Worm (Caenorhabditis elegans) whole organism, L3 larva: Measurements from ENCODE around the gene wrm-1.

Experiments used
- R02D3.7 ChIP-seq: fragments of 150-350 bp; optimal IDR thresholded peaks from 2 replicates; lab custom pipeline; 2014; ENCODE audit warnings: missing biosample characterization, missing genetic modification characterization
- ZK546.5 ChIP-seq: sonication (generic microtip); optimal IDR thresholded peaks from 2 replicates; lab custom pipeline; 2017; ENCODE audit warnings: missing biosample characterization, missing genetic modification characterization
- aly-2 ChIP-seq: fragments of 150-350 bp; optimal IDR thresholded peaks from 2 replicates; lab custom pipeline; 2014; ENCODE audit warnings: missing biosample characterization, missing genetic modification characterization
- ama-1 ChIP-seq: fragments of 150-350 bp; optimal IDR thresholded peaks from 2 replicates; lab custom pipeline; 2018
- ceh-28 ChIP-seq: fragments of 150-350 bp; optimal IDR thresholded peaks from 2 replicates; lab custom pipeline; 2014; ENCODE audit warnings: missing biosample characterization, missing genetic modification reagents, missing genetic modification characterization
- ceh-82 ChIP-seq: fragments of 150-350 bp; optimal IDR thresholded peaks from 2 replicates; lab custom pipeline; 2014; ENCODE audit warnings: missing biosample characterization, missing genetic modification characterization
- ceh-9 ChIP-seq: sonication (generic microtip); optimal IDR thresholded peaks from 2 replicates; lab custom pipeline; 2018; ENCODE audit warnings: missing biosample characterization, missing genetic modification characterization
- daf-12 ChIP-seq: fragments of 150-350 bp; optimal IDR thresholded peaks from 2 replicates; lab custom pipeline; 2014; ENCODE audit warnings: missing biosample characterization, missing genetic modification reagents, missing genetic modification characterization
- egl-27 ChIP-seq: sonication (generic microtip); optimal IDR thresholded peaks from 4 replicates; lab custom pipeline; 2017; ENCODE audit warnings: missing biosample characterization, missing genetic modification reagents, missing genetic modification characterization
- egl-5 ChIP-seq: fragments of 150-350 bp; optimal IDR thresholded peaks from 2 replicates; lab custom pipeline; 2017; ENCODE audit warnings: missing biosample characterization, missing genetic modification reagents, missing genetic modification characterization, inconsistent platforms
- elt-2 ChIP-seq: sonication (generic microtip); optimal IDR thresholded peaks from 2 replicates; lab custom pipeline; 2016; ENCODE audit warnings: missing genetic modification reagents, mild to moderate bottlenecking, missing genetic modification characterization, missing compliant biosample characterization
- elt-3 ChIP-seq, 3 experiments: fragments of 150-350 bp in 1 of 3; sonication (generic microtip) in 2 of 3; optimal IDR thresholded peaks; 2 replicates in 2 of 3; 4 replicates in 1 of 3; lab custom pipeline; 2014 to 2017; ENCODE audit warnings: missing biosample characterization in 3 of 3, missing genetic modification characterization in 3 of 3
- eor-1 ChIP-seq, 2 experiments: fragments of 150-350 bp; optimal IDR thresholded peaks; 2 replicates each; lab custom pipeline; 2014 to 2018; ENCODE audit warnings: missing biosample characterization in 2 of 2, missing genetic modification characterization in 2 of 2
- fkh-10 ChIP-seq: sonication (generic microtip); optimal IDR thresholded peaks from 2 replicates; lab custom pipeline; 2017; ENCODE audit warnings: missing biosample characterization, missing genetic modification reagents, missing genetic modification characterization
- fkh-2 ChIP-seq: fragments of 150-350 bp; optimal IDR thresholded peaks from 2 replicates; lab custom pipeline; 2014; ENCODE audit warnings: missing biosample characterization, missing genetic modification reagents, missing genetic modification characterization
- fos-1 ChIP-seq: fragments of 150-350 bp; optimal IDR thresholded peaks from 2 replicates; lab custom pipeline; 2014; ENCODE audit warnings: missing biosample characterization, missing genetic modification characterization
- hmg-11 ChIP-seq: sonication (generic microtip); optimal IDR thresholded peaks from 2 replicates; lab custom pipeline; 2016; ENCODE audit warnings: missing genetic modification characterization, missing compliant biosample characterization
- lin-15B ChIP-seq: fragments of 150-350 bp; optimal IDR thresholded peaks from 2 replicates; lab custom pipeline; 2014; ENCODE audit warnings: missing biosample characterization, missing genetic modification characterization
- lin-39 ChIP-seq: fragments of 150-350 bp; optimal IDR thresholded peaks from 2 replicates; lab custom pipeline; 2018; ENCODE audit warnings: missing biosample characterization, missing genetic modification reagents, missing genetic modification characterization
- lsy-12 ChIP-seq: sonication (generic microtip); optimal IDR thresholded peaks from 2 replicates; lab custom pipeline; 2016; ENCODE audit warnings: mild to moderate bottlenecking, missing genetic modification characterization, missing compliant biosample characterization
- mdl-1 ChIP-seq: fragments of 150-350 bp; optimal IDR thresholded peaks from 2 replicates; lab custom pipeline; 2014; ENCODE audit warnings: missing biosample characterization, missing genetic modification characterization
- mml-1 ChIP-seq: fragments of 150-350 bp; sonication (generic microtip); optimal IDR thresholded peaks from 3 replicates; lab custom pipeline; 2014; ENCODE audit warnings: missing biosample characterization, missing genetic modification characterization
- nfya-1 ChIP-seq: sonication (generic microtip); optimal IDR thresholded peaks from 2 replicates; lab custom pipeline; 2017; ENCODE audit warnings: missing genetic modification characterization, mild to moderate bottlenecking, missing compliant biosample characterization, antibody characterized with exemption, moderate library complexity; ENCODE audit not compliant: insufficient read depth
- nhr-23 ChIP-seq: fragments of 150-350 bp; optimal IDR thresholded peaks from 2 replicates; lab custom pipeline; 2014; ENCODE audit warnings: missing biosample characterization, missing genetic modification reagents, missing genetic modification characterization
- nhr-237 ChIP-seq: fragments of 150-350 bp; optimal IDR thresholded peaks from 2 replicates; lab custom pipeline; 2014; ENCODE audit warnings: missing biosample characterization, missing genetic modification characterization
- nhr-25 ChIP-seq: sonication (generic microtip); optimal IDR thresholded peaks from 2 replicates; lab custom pipeline; 2017; ENCODE audit warnings: missing biosample characterization, missing genetic modification characterization
- nhr-28 ChIP-seq: fragments of 150-350 bp; optimal IDR thresholded peaks from 2 replicates; lab custom pipeline; 2014; ENCODE audit warnings: missing biosample characterization, missing genetic modification characterization
- nhr-43 ChIP-seq: sonication (generic microtip); optimal IDR thresholded peaks from 2 replicates; lab custom pipeline; 2016; ENCODE audit warnings: mild to moderate bottlenecking, missing genetic modification characterization, missing compliant biosample characterization; ENCODE audit not compliant: poor library complexity, severe bottlenecking
- nhr-67 ChIP-seq: fragments of 150-350 bp; optimal IDR thresholded peaks from 2 replicates; lab custom pipeline; 2014; ENCODE audit warnings: missing biosample characterization, missing genetic modification characterization
- nhr-76 ChIP-seq: fragments of 150-350 bp; sonication (generic microtip); optimal IDR thresholded peaks from 5 replicates; lab custom pipeline; 2014; ENCODE audit warnings: missing biosample characterization, missing genetic modification characterization
- nhr-77 ChIP-seq: fragments of 150-350 bp; optimal IDR thresholded peaks from 2 replicates; lab custom pipeline; 2014; ENCODE audit warnings: missing biosample characterization, missing genetic modification characterization
- pha-4 ChIP-seq: fragments of 150-350 bp; optimal IDR thresholded peaks from 2 replicates; lab custom pipeline; 2014; ENCODE audit warnings: missing biosample characterization, missing genetic modification reagents, missing genetic modification characterization
- pqm-1 ChIP-seq: fragments of 150-350 bp; optimal IDR thresholded peaks from 2 replicates; lab custom pipeline; 2017; ENCODE audit warnings: missing biosample characterization, missing genetic modification characterization, inconsistent platforms
- sea-2 ChIP-seq: fragments of 150-350 bp; sonication (generic microtip); optimal IDR thresholded peaks from 4 replicates; lab custom pipeline; 2014; ENCODE audit warnings: missing biosample characterization, missing genetic modification reagents, missing genetic modification characterization
- skn-1 ChIP-seq: fragments of 150-350 bp; optimal IDR thresholded peaks from 2 replicates; lab custom pipeline; 2014; ENCODE audit warnings: missing biosample characterization, missing genetic modification characterization
- tbx-2 ChIP-seq: sonication (generic microtip); optimal IDR thresholded peaks from 2 replicates; lab custom pipeline; 2016; ENCODE audit warnings: mild to moderate bottlenecking, missing genetic modification characterization, missing compliant biosample characterization
- unc-62 ChIP-seq: fragments of 150-350 bp; sonication (generic microtip); optimal IDR thresholded peaks from 4 replicates; lab custom pipeline; 2014; ENCODE audit warnings: missing biosample characterization, missing genetic modification reagents, missing genetic modification characterization
- zag-1 ChIP-seq: fragments of 150-350 bp; optimal IDR thresholded peaks from 2 replicates; lab custom pipeline; 2014; ENCODE audit warnings: missing biosample characterization, missing genetic modification characterization
- ztf-11 ChIP-seq: fragments of 150-350 bp; optimal IDR thresholded peaks from 2 replicates; lab custom pipeline; 2014; ENCODE audit warnings: missing biosample characterization, missing genetic modification characterization
- ztf-4 ChIP-seq: fragments of 150-350 bp; optimal IDR thresholded peaks from 2 replicates; lab custom pipeline; 2014; ENCODE audit warnings: missing biosample characterization, missing genetic modification characterization

Gene wrm-1

ce11 chrIII:5711242-5711641 is 11.4 kb upstream of the wrm-1 start, which contains the start of gene rbm-26:
Gene rbm-26, plus strand, starts transcription at chrIII:5711542.
- TF ChIP-seq ama-1 (lab: Kevin White, UChicago), result no peak
- TF ChIP-seq pha-4 (tag; lab: Kevin White, UChicago), result peak; percentile 8
- no peak for TF ChIP-seq elt-2
- no peak for TF ChIP-seq elt-3 (tag; optimal IDR thresholded peaks at IDR 0.05; lab: Kevin White, UChicago)
- no peak for TF ChIP-seq mdl-1
- no peak for TF ChIP-seq nhr-43 (tag; lab: Kevin White, UChicago)
- TF ChIP-seq, all 47 proteins: peak for 1

- TF ChIP-seq sea-2 (GFP tag; lab: Kevin White, UChicago), result no peak
- no peak for TF ChIP-seq hmg-11 (tag; lab: Kevin White, UChicago)
- no peak for TF ChIP-seq mml-1 (tag; lab: Kevin White, UChicago)
- TF ChIP-seq daf-12 (tag; lab: Kevin White, UChicago), result no peak
- TF ChIP-seq nhr-25 (tag; lab: Kevin White, UChicago), result no peak
- TF ChIP-seq zag-1, result no peak
- no peak for TF ChIP-seq nhr-76 (tag; lab: Kevin White, UChicago)
- TF ChIP-seq ceh-82, result no peak
- TF ChIP-seq lsy-12 (tag; lab: Kevin White, UChicago), result no peak
- no peak for TF ChIP-seq ZK546.5
- TF ChIP-seq lin-39 (tag; lab: Kevin White, UChicago), result no peak
- no peak for TF ChIP-seq egl-27 (tag; lab: Kevin White, UChicago)
- TF ChIP-seq skn-1 (tag; lab: Kevin White, UChicago), result no peak
These were observed 10.6 kb upstream of the wrm-1 start for ce11 chrIII:5711881-5712643.

- TF ChIP-seq nhr-67 (tag; lab: Kevin White, UChicago) (no peak), elt-2 (peak; percentile 17), nhr-77 (tag; lab: Kevin White, UChicago) (peak; percentile 54)
These were observed 8.2 kb upstream of the wrm-1 start, which contains the start of gene arf-1 for ce11 chrIII:5714230-5714983. Gene arf-1, plus strand, starts transcription at chrIII:5714886.

ce11 chrIII:5714984-5715454 is 7.6 kb upstream of the wrm-1 start:
- peak; percentile 55 for TF ChIP-seq ztf-4 (tag; lab: Kevin White, UChicago)
- TF ChIP-seq nhr-76 (tag; lab: Kevin White, UChicago), result no peak
- peak; percentile 59 for TF ChIP-seq ama-1 (lab: Kevin White, UChicago)
- no peak for TF ChIP-seq tbx-2 (tag; lab: Kevin White, UChicago)
- TF ChIP-seq nhr-43 (tag; lab: Kevin White, UChicago), result peak; percentile 76
- no peak for TF ChIP-seq ztf-11 (tag; lab: Kevin White, UChicago)
- TF ChIP-seq mml-1 (tag; lab: Kevin White, UChicago), result no peak

- no peak for TF ChIP-seq ceh-82
- no peak for TF ChIP-seq lsy-12 (tag; lab: Kevin White, UChicago)
- no peak for TF ChIP-seq eor-1 (tag; optimal IDR thresholded peaks at IDR 0.05; lab: Kevin White, UChicago)
- TF ChIP-seq mml-1 (tag; lab: Kevin White, UChicago), result no peak
- TF ChIP-seq fos-1 (tag; lab: Kevin White, UChicago), result no peak
- no peak for TF ChIP-seq nhr-76 (tag; lab: Kevin White, UChicago)
- no peak for TF ChIP-seq sea-2 (GFP tag; lab: Kevin White, UChicago)
- TF ChIP-seq aly-2, result no peak
- TF ChIP-seq R02D3.7, result peak; percentile 29
- peak; percentile 63 for TF ChIP-seq elt-2
- TF ChIP-seq nfya-1, result peak; percentile 90
- no peak for TF ChIP-seq pqm-1
- TF ChIP-seq ZK546.5, result no peak
- peak; percentile 34 for TF ChIP-seq unc-62 (GFP tag; lab: Kevin White, UChicago)
- no peak for TF ChIP-seq ztf-11 (tag; lab: Kevin White, UChicago)
- TF ChIP-seq nhr-28, result no peak
- TF ChIP-seq ceh-9, result no peak
- peak; percentile 63 for TF ChIP-seq nhr-23 (tag; lab: Kevin White, UChicago)
- TF ChIP-seq nhr-237 (tag; lab: Kevin White, UChicago), result no peak
- no peak for TF ChIP-seq egl-5 (tag; lab: Kevin White, UChicago)
- peak; percentile 65 for TF ChIP-seq ceh-28 (tag; lab: Kevin White, UChicago)
- peak; percentile 82 for TF ChIP-seq ama-1 (lab: Kevin White, UChicago)
- no peak for TF ChIP-seq fkh-10 (GFP tag; lab: Kevin White, UChicago)
- TF ChIP-seq zag-1, result no peak
- no peak for TF ChIP-seq ztf-4 (tag; lab: Kevin White, UChicago)
- peak; percentile 78 for TF ChIP-seq pha-4 (tag; lab: Kevin White, UChicago)
- TF ChIP-seq fkh-2 (tag; lab: Kevin White, UChicago), result no peak
- peak; percentile 88 for TF ChIP-seq lin-39 (tag; lab: Kevin White, UChicago)
- peak; percentile 75 for TF ChIP-seq nhr-25 (tag; lab: Kevin White, UChicago)
- peak; percentile 70 for TF ChIP-seq lin-15B (tag; lab: Kevin White, UChicago)
These were observed 7.2 kb upstream of the wrm-1 start for ce11 chrIII:5715467-5715866.
